Worm (Caenorhabditis elegans) whole organism, L1 larva: ENCODE results near the gene mog-4.

Source experiments
- C04F5.9 ChIP-seq: sonication (generic microtip); optimal IDR thresholded peaks from 2 replicates; lab custom pipeline; 2016; ENCODE audit warnings: missing genetic modification characterization, missing compliant biosample characterization
- F16B12.6 ChIP-seq: fragments of 150-350 bp; optimal IDR thresholded peaks from 2 replicates; lab custom pipeline; 2014; ENCODE audit warnings: missing biosample characterization, missing genetic modification characterization
- Y116A8C.19 ChIP-seq: sonication (generic microtip); optimal IDR thresholded peaks from 2 replicates; lab custom pipeline; 2016; ENCODE audit warnings: missing compliant biosample characterization, missing genetic modification characterization, borderline replicate concordance
- alr-1 ChIP-seq: fragments of 200-800 bp; sonication (Bioruptor generic); optimal IDR thresholded peaks from 2 replicates; lab custom pipeline; 2018; ENCODE audit warnings: borderline replicate concordance, mild to moderate bottlenecking, missing genetic modification characterization, missing compliant biosample characterization
- ama-1 ChIP-seq: fragments of 150-350 bp; optimal IDR thresholded peaks from 2 replicates; lab custom pipeline; 2014
- blmp-1 ChIP-seq: fragments of 150-350 bp; optimal IDR thresholded peaks from 2 replicates; lab custom pipeline; 2014; ENCODE audit warnings: missing biosample characterization, missing genetic modification characterization
- ceh-63 ChIP-seq: fragments of 200-800 bp; sonication (Bioruptor generic); optimal IDR thresholded peaks from 2 replicates; lab custom pipeline; 2018; ENCODE audit warnings: mild to moderate bottlenecking, missing genetic modification characterization, missing compliant biosample characterization
- ceh-82 ChIP-seq, 3 experiments: fragments of 150-350 bp in 1 of 3; sonication (generic microtip) in 2 of 3; optimal IDR thresholded peaks; 2 replicates each; lab custom pipeline; 2014 to 2017; ENCODE audit warnings: missing biosample characterization in 3 of 3, missing genetic modification characterization in 3 of 3
- ceh-88 ChIP-seq: fragments of 200-800 bp; sonication (Bioruptor generic); IDR thresholded peaks from 2 replicates; pipeline ENCODE4 v1.3.6; 2022; ENCODE audit warnings: missing genetic modification characterization, missing compliant biosample characterization
- ceh-90 ChIP-seq: sonication (generic microtip); optimal IDR thresholded peaks from 2 replicates; lab custom pipeline; 2016; ENCODE audit warnings: missing genetic modification characterization, missing compliant biosample characterization
- dpl-1 ChIP-seq, 3 experiments: fragments of 150-350 bp in 2 of 3; sonication (generic microtip) in 1 of 3; optimal IDR thresholded peaks; 2 replicates each; lab custom pipeline; 2014 to 2017; ENCODE audit warnings: missing biosample characterization in 3 of 3, missing genetic modification characterization in 3 of 3, missing genetic modification reagents in 3 of 3
- dsc-1 ChIP-seq: sonication (generic microtip); optimal IDR thresholded peaks from 2 replicates; lab custom pipeline; 2016; ENCODE audit warnings: mild to moderate bottlenecking, missing genetic modification characterization, missing compliant biosample characterization
- efl-3 ChIP-seq: fragments of 200-800 bp; sonication (Bioruptor generic); optimal IDR thresholded peaks from 2 replicates; lab custom pipeline; 2018; ENCODE audit warnings: mild to moderate bottlenecking, missing genetic modification characterization, missing compliant biosample characterization
- elt-2 ChIP-seq: sonication (generic microtip); optimal IDR thresholded peaks from 2 replicates; lab custom pipeline; 2016; ENCODE audit warnings: missing genetic modification characterization, mild to moderate bottlenecking, inconsistent platforms, missing compliant biosample characterization, missing genetic modification reagents
- ets-5 ChIP-seq: fragments of 200-800 bp; sonication (Bioruptor generic); IDR thresholded peaks from 2 replicates; pipeline ENCODE4 v1.3.6; 2022; ENCODE audit warnings: missing genetic modification characterization, missing compliant biosample characterization
- fkh-4 ChIP-seq: sonication (generic microtip); optimal IDR thresholded peaks from 2 replicates; lab custom pipeline; 2016; ENCODE audit warnings: missing compliant biosample characterization, missing genetic modification characterization, borderline replicate concordance
- fkh-8 ChIP-seq: sonication (generic microtip); optimal IDR thresholded peaks from 2 replicates; lab custom pipeline; 2016; ENCODE audit warnings: mild to moderate bottlenecking, missing genetic modification characterization, missing compliant biosample characterization
- hlh-4 ChIP-seq: sonication (generic microtip); optimal IDR thresholded peaks from 2 replicates; lab custom pipeline; 2016; ENCODE audit warnings: mild to moderate bottlenecking, missing genetic modification characterization, missing compliant biosample characterization
- hpl-2 ChIP-seq: fragments of 150-350 bp; optimal IDR thresholded peaks from 2 replicates; lab custom pipeline; 2014; ENCODE audit warnings: missing biosample characterization, missing genetic modification reagents, missing genetic modification characterization
- irx-1 ChIP-seq: sonication (generic microtip); optimal IDR thresholded peaks from 2 replicates; lab custom pipeline; 2016; ENCODE audit warnings: missing genetic modification characterization, missing compliant biosample characterization
- lin-14 ChIP-seq: fragments of 200-800 bp; sonication (Bioruptor generic); optimal IDR thresholded peaks from 2 replicates; lab custom pipeline; 2018; ENCODE audit warnings: mild to moderate bottlenecking, missing genetic modification characterization, moderate library complexity, missing compliant biosample characterization
- lin-15B ChIP-seq: fragments of 150-350 bp; sonication (generic microtip); optimal IDR thresholded peaks from 3 replicates; lab custom pipeline; 2014; ENCODE audit warnings: missing biosample characterization, missing genetic modification characterization
- lin-39 ChIP-seq: fragments of 150-350 bp; optimal IDR thresholded peaks from 2 replicates; lab custom pipeline; 2014; ENCODE audit warnings: missing biosample characterization, missing genetic modification reagents, missing genetic modification characterization
- lir-3 ChIP-seq: sonication (generic microtip); optimal IDR thresholded peaks from 2 replicates; lab custom pipeline; 2016; ENCODE audit warnings: mild to moderate bottlenecking, missing genetic modification characterization, moderate library complexity, missing compliant biosample characterization; ENCODE audit not compliant: poor library complexity
- mdl-1 ChIP-seq, 2 experiments: fragments of 150-350 bp; optimal IDR thresholded peaks; 2 replicates each; lab custom pipeline; 2014 to 2017; ENCODE audit warnings: missing biosample characterization in 2 of 2, missing genetic modification characterization in 2 of 2, inconsistent platforms in 1 of 2
- nhr-47 ChIP-seq: sonication (generic microtip); optimal IDR thresholded peaks from 2 replicates; lab custom pipeline; 2016; ENCODE audit warnings: mild to moderate bottlenecking, missing genetic modification characterization, moderate library complexity, missing compliant biosample characterization
- nhr-84 ChIP-seq: sonication (generic microtip); optimal IDR thresholded peaks from 2 replicates; lab custom pipeline; 2017; ENCODE audit warnings: missing biosample characterization, missing genetic modification characterization
- nhr-85 ChIP-seq: sonication (generic microtip); peaks from one replicate; lab custom pipeline; 2016; ENCODE audit warnings: missing genetic modification characterization, inconsistent platforms, missing compliant biosample characterization
- nhr-90 ChIP-seq: sonication (generic microtip); optimal IDR thresholded peaks from 2 replicates; lab custom pipeline; 2016; ENCODE audit warnings: mild to moderate bottlenecking, missing genetic modification characterization, missing compliant biosample characterization; ENCODE audit not compliant: poor library complexity
- rnt-1 ChIP-seq: sonication (generic microtip); optimal IDR thresholded peaks from 2 replicates; lab custom pipeline; 2016; ENCODE audit warnings: mild to moderate bottlenecking, missing genetic modification characterization, moderate library complexity, missing compliant biosample characterization
- skn-1 ChIP-seq: fragments of 150-350 bp; optimal IDR thresholded peaks from 2 replicates; lab custom pipeline; 2014; ENCODE audit warnings: missing biosample characterization, missing genetic modification characterization
- snpc-4 ChIP-seq: fragments of 150-350 bp; optimal IDR thresholded peaks from 2 replicates; lab custom pipeline; 2014; ENCODE audit warnings: missing biosample characterization, missing genetic modification characterization
- snu-23 ChIP-seq: sonication (generic microtip); optimal IDR thresholded peaks from 2 replicates; lab custom pipeline; 2016; ENCODE audit warnings: missing genetic modification characterization, missing compliant biosample characterization
- sox-4 ChIP-seq: sonication (generic microtip); optimal IDR thresholded peaks from 2 replicates; lab custom pipeline; 2016; ENCODE audit warnings: missing genetic modification characterization, missing compliant biosample characterization
- sptf-1 ChIP-seq: fragments of 150-350 bp; optimal IDR thresholded peaks from 2 replicates; lab custom pipeline; 2014; ENCODE audit warnings: missing biosample characterization, missing genetic modification characterization
- sup-37 ChIP-seq: fragments of 200-800 bp; sonication (Bioruptor generic); optimal IDR thresholded peaks from 2 replicates; lab custom pipeline; 2018; ENCODE audit warnings: mild to moderate bottlenecking, missing genetic modification characterization, missing compliant biosample characterization
- swsn-7 ChIP-seq: sonication (generic microtip); optimal IDR thresholded peaks from 2 replicates; lab custom pipeline; 2016; ENCODE audit warnings: missing genetic modification characterization, missing compliant biosample characterization
- unc-130 ChIP-seq: fragments of 150-350 bp; optimal IDR thresholded peaks from 2 replicates; lab custom pipeline; 2017; ENCODE audit warnings: missing biosample characterization, missing genetic modification characterization, inconsistent platforms
- unc-62 ChIP-seq: fragments of 150-350 bp; optimal IDR thresholded peaks from 2 replicates; lab custom pipeline; 2014; ENCODE audit warnings: missing biosample characterization, missing genetic modification reagents, missing genetic modification characterization
- unc-86 ChIP-seq: sonication (generic microtip); optimal IDR thresholded peaks from 2 replicates; lab custom pipeline; 2016; ENCODE audit warnings: missing genetic modification characterization, missing compliant biosample characterization
- xbp-1 ChIP-seq: sonication (generic microtip); optimal IDR thresholded peaks from 2 replicates; lab custom pipeline; 2016; ENCODE audit warnings: missing genetic modification characterization, missing compliant biosample characterization
- zag-1 ChIP-seq: fragments of 150-350 bp; optimal IDR thresholded peaks from 2 replicates; lab custom pipeline; 2014; ENCODE audit warnings: missing biosample characterization, missing genetic modification characterization
- ztf-4 ChIP-seq: fragments of 150-350 bp; optimal IDR thresholded peaks from 2 replicates; lab custom pipeline; 2014; ENCODE audit warnings: missing biosample characterization, missing genetic modification characterization

mog-4 gene

DNA sequence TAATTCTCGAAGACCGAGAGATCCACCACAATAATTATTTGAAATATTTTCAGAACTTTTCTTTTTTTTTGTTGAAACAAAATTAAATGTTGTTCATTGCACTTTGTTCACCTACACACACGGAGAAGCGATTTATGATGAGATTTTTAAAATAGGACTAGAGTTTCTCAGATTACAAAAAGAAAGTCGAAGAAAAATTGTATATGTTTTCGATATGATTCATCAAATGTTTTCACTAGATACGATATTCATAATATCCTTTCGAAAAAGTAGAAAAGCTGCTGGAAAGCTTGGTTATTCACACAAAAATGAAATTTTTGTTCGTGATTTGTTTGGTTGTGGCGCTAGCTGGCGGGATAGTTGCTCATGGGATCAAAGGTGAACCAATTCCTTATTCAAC lies 36.4 kb downstream of the mog-4 start, which contains the start of gene F57C2.4:
Gene F57C2.4 (plus strand): TSS at position 301 of the 400 bp plus-strand sequence.
- no peak for TF ChIP-seq nhr-85 (tag; lab: Kevin White, UChicago)
- no peak for TF ChIP-seq lin-39 (tag; lab: Kevin White, UChicago)
- no peak for TF ChIP-seq ama-1 (lab: Kevin White, UChicago)
- TF ChIP-seq mdl-1 (tag; optimal IDR thresholded peaks at IDR 0.05; lab: Kevin White, UChicago), result no peak
- TF ChIP-seq ztf-4, result no peak
- no peak for TF ChIP-seq snpc-4
- no peak for TF ChIP-seq skn-1
- no peak for TF ChIP-seq hpl-2 (GFP tag; lab: Kevin White, UChicago)
- no peak for TF ChIP-seq ets-5 (GFP tag; lab: Robert Waterston, UW)
- TF ChIP-seq C04F5.9 (tag; lab: Kevin White, UChicago), result no peak
- no peak for TF ChIP-seq lin-14 (GFP tag; lab: Kevin White, UChicago)
- no peak for TF ChIP-seq unc-86
- no peak for TF ChIP-seq efl-3 (GFP tag; lab: Kevin White, UChicago)
- no peak for TF ChIP-seq dpl-1 (GFP tag; optimal IDR thresholded peaks at IDR 0.05; lab: Kevin White, UChicago)
- TF ChIP-seq xbp-1 (tag; lab: Kevin White, UChicago), result no peak
- TF ChIP-seq fkh-4, result no peak
- no peak for TF ChIP-seq nhr-84 (tag; lab: Kevin White, UChicago)

DNA sequence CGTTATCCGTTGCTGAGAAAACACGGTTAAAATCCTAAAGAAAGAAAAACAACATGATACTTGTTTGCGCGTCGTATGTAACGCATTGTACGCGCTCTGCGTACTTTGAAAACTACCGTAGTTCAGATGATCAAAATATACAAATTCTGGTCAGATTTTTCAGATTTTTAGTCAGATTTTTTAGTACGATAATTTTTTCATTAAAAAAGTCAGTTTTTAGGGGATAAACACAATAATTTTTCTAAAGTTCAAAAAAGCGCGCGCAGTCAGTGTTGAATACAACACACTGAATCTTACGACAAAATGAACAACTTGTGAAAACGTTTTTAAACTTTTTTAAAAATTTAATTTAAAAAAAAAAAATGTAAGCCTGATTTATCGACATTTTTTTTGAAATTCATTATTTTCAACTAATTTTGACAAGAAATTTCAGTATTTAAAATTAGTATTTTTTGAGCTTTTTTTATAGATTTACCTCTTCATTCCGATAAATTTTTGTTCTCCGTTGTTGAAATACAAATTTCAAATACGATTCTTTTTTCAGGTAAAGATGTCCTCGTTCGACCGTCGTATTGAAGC lies 37.7 kb downstream of the mog-4 start, which contains the start of gene pot-2:
Gene pot-2 (plus strand): TSS at position 529 of the 579 bp plus-strand sequence.
- TF ChIP-seq lir-3 (tag; lab: Kevin White, UChicago) (no peak), unc-130 (tag; lab: Kevin White, UChicago) (no peak), ceh-82 (tag; optimal IDR thresholded peaks at IDR 0.05; lab: Kevin White, UChicago) (no peak), ceh-88 (GFP tag; lab: Robert Waterston, UW) (no peak), fkh-8 (tag; lab: Kevin White, UChicago) (no peak), lin-14 (GFP tag; lab: Kevin White, UChicago) (no peak)

DNA sequence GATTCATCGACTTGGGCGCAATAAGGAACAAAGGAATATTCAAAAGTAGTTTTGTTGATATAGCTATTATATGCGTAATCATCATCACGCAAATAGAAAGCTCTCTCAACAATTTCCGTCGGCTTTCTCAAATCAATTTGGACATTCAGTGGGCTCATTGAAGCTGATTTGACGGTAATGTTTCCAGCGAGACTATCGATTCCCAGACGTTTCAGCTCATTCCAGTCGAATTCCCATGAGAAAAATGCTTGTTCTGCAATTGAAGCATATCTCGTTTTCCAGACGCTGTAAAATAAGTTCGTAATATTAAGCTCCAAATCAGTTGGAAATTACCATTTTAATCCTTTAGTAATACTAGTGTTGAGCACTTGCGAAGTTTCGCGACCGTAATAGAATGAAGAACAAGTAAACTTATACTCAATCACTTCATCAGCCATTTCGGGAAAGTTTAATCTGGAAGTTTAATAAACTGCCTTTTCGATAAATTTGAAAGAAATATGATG lies 38.3 kb downstream of the mog-4 start, which contains the start of gene btb-20:
Gene btb-20 (minus strand): TSS at position 453 of the 503 bp plus-strand sequence.
- no peak for TF ChIP-seq ceh-90
- TF ChIP-seq unc-130 (tag; lab: Kevin White, UChicago), result no peak
- TF ChIP-seq mdl-1 (tag; optimal IDR thresholded peaks at IDR 0.05; lab: Kevin White, UChicago), result no peak
- no peak for TF ChIP-seq alr-1 (tag; lab: Kevin White, UChicago)
- TF ChIP-seq C04F5.9 (tag; lab: Kevin White, UChicago), result no peak
- TF ChIP-seq elt-2, result no peak
- TF ChIP-seq swsn-7, result no peak
- no peak for TF ChIP-seq F16B12.6
- no peak for TF ChIP-seq nhr-90
- TF ChIP-seq ztf-4, result no peak
- TF ChIP-seq rnt-1 (tag; lab: Kevin White, UChicago), result no peak

DNA sequence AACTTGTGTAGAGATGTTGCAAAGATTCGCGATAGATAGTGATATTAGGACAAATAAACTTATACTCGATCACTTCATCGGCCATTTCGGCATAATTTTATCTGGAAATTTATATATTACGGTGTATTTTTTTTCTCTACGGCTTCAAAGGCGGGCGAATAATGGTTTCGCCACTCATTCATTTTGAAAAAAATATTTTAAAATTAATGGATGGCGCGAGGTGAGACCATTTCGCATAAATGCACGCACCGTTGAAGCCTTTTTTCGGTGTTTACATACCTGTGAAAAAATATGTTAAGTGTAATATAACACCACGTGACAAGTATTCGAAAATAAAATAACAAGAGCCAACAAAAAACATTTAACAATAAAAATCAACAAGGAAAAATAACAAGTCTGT lies 39.4 kb downstream of the mog-4 start, which contains the start of gene btb-19:
Gene btb-19 (minus strand): TSS at position 101 of the 400 bp plus-strand sequence.
- TF ChIP-seq Y116A8C.19 (tag; lab: Kevin White, UChicago) (no peak), sup-37 (GFP tag; lab: Kevin White, UChicago) (no peak), lir-3 (tag; lab: Kevin White, UChicago) (no peak)

DNA sequence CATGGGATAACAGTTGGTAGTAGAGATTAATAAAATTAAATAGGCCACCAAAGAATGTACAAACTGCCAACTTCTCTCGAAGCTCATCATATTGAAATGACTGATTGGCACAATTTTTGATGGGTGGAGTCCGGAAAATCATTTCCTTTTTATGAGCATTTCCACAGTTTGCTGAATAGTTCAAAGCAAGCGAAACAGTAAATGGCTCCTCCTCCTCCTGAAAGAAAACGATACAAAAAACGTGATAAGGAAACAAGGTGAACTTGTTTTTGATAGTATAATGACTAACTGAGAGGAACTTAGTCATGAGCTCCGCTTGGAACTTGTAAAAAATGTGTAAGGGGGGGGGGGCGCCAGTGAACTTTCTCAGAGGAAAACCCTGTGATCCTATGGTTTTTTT lies 46.4 kb downstream of the mog-4 start, which contains the start of gene K10H10.9:
Gene K10H10.9 (minus strand): TSS at position 101 of the 400 bp plus-strand sequence.
- TF ChIP-seq lir-3 (tag; lab: Kevin White, UChicago), result no peak
- no peak for TF ChIP-seq ama-1 (lab: Kevin White, UChicago)
- TF ChIP-seq irx-1 (tag; lab: Kevin White, UChicago), result no peak
- TF ChIP-seq ceh-63, result no peak
- no peak for TF ChIP-seq xbp-1 (tag; lab: Kevin White, UChicago)
- TF ChIP-seq zag-1 (tag; lab: Kevin White, UChicago), result no peak
- no peak for TF ChIP-seq dsc-1 (tag; lab: Kevin White, UChicago)
- no peak for TF ChIP-seq lin-15B (tag; lab: Kevin White, UChicago)
- TF ChIP-seq hlh-4 (tag; lab: Kevin White, UChicago), result no peak
- TF ChIP-seq unc-62, result no peak
- no peak for TF ChIP-seq snu-23 (GFP tag; lab: Kevin White, UChicago)
- no peak for TF ChIP-seq sox-4
- no peak for TF ChIP-seq fkh-4
- TF ChIP-seq sptf-1, result no peak
- no peak for TF ChIP-seq blmp-1 (tag; lab: Kevin White, UChicago)
- no peak for TF ChIP-seq efl-3 (GFP tag; lab: Kevin White, UChicago)
- TF ChIP-seq nhr-47 (tag; lab: Kevin White, UChicago), result no peak
